Worm (Caenorhabditis elegans) whole organism, L3 larva: ENCODE data around the gene Y62E10A.19.
A peak's percentile ranks its signal among the peaks of the same experiment; 100 is the strongest.

Source experiments
- R02D3.7 ChIP-seq: fragments of 150-350 bp; optimal IDR thresholded peaks from 2 replicates; lab custom pipeline; 2014; ENCODE audit warnings: missing biosample characterization, missing genetic modification characterization
- ZK546.5 ChIP-seq: sonication (generic microtip); optimal IDR thresholded peaks from 2 replicates; lab custom pipeline; 2017; ENCODE audit warnings: missing biosample characterization, missing genetic modification characterization
- aly-2 ChIP-seq: fragments of 150-350 bp; optimal IDR thresholded peaks from 2 replicates; lab custom pipeline; 2014; ENCODE audit warnings: missing biosample characterization, missing genetic modification characterization
- ama-1 ChIP-seq: fragments of 150-350 bp; optimal IDR thresholded peaks from 2 replicates; lab custom pipeline; 2018
- ceh-28 ChIP-seq: fragments of 150-350 bp; optimal IDR thresholded peaks from 2 replicates; lab custom pipeline; 2014; ENCODE audit warnings: missing biosample characterization, missing genetic modification reagents, missing genetic modification characterization
- ceh-9 ChIP-seq: sonication (generic microtip); optimal IDR thresholded peaks from 2 replicates; lab custom pipeline; 2018; ENCODE audit warnings: missing biosample characterization, missing genetic modification characterization
- daf-12 ChIP-seq: fragments of 150-350 bp; optimal IDR thresholded peaks from 2 replicates; lab custom pipeline; 2014; ENCODE audit warnings: missing biosample characterization, missing genetic modification reagents, missing genetic modification characterization
- egl-27 ChIP-seq: sonication (generic microtip); optimal IDR thresholded peaks from 4 replicates; lab custom pipeline; 2017; ENCODE audit warnings: missing biosample characterization, missing genetic modification reagents, missing genetic modification characterization
- egl-5 ChIP-seq: fragments of 150-350 bp; optimal IDR thresholded peaks from 2 replicates; lab custom pipeline; 2017; ENCODE audit warnings: missing biosample characterization, missing genetic modification reagents, missing genetic modification characterization, inconsistent platforms
- elt-2 ChIP-seq: sonication (generic microtip); optimal IDR thresholded peaks from 2 replicates; lab custom pipeline; 2016; ENCODE audit warnings: missing genetic modification reagents, mild to moderate bottlenecking, missing genetic modification characterization, missing compliant biosample characterization
- eor-1 ChIP-seq, 2 experiments: fragments of 150-350 bp; optimal IDR thresholded peaks; 2 replicates each; lab custom pipeline; 2014 to 2018; ENCODE audit warnings: missing biosample characterization in 2 of 2, missing genetic modification characterization in 2 of 2
- hmg-11 ChIP-seq: sonication (generic microtip); optimal IDR thresholded peaks from 2 replicates; lab custom pipeline; 2016; ENCODE audit warnings: missing genetic modification characterization, missing compliant biosample characterization
- jun-1 ChIP-seq: fragments of 150-350 bp; optimal IDR thresholded peaks from 2 replicates; lab custom pipeline; 2014; ENCODE audit warnings: missing biosample characterization, missing genetic modification reagents, missing genetic modification characterization
- lin-15B ChIP-seq: fragments of 150-350 bp; optimal IDR thresholded peaks from 2 replicates; lab custom pipeline; 2014; ENCODE audit warnings: missing biosample characterization, missing genetic modification characterization
- lin-39 ChIP-seq: fragments of 150-350 bp; optimal IDR thresholded peaks from 2 replicates; lab custom pipeline; 2018; ENCODE audit warnings: missing biosample characterization, missing genetic modification reagents, missing genetic modification characterization
- lsy-12 ChIP-seq: sonication (generic microtip); optimal IDR thresholded peaks from 2 replicates; lab custom pipeline; 2016; ENCODE audit warnings: mild to moderate bottlenecking, missing genetic modification characterization, missing compliant biosample characterization
- nfya-1 ChIP-seq: sonication (generic microtip); optimal IDR thresholded peaks from 2 replicates; lab custom pipeline; 2017; ENCODE audit warnings: missing genetic modification characterization, mild to moderate bottlenecking, missing compliant biosample characterization, antibody characterized with exemption, moderate library complexity; ENCODE audit not compliant: insufficient read depth
- nhr-23 ChIP-seq: fragments of 150-350 bp; optimal IDR thresholded peaks from 2 replicates; lab custom pipeline; 2014; ENCODE audit warnings: missing biosample characterization, missing genetic modification reagents, missing genetic modification characterization
- nhr-237 ChIP-seq: fragments of 150-350 bp; optimal IDR thresholded peaks from 2 replicates; lab custom pipeline; 2014; ENCODE audit warnings: missing biosample characterization, missing genetic modification characterization
- nhr-25 ChIP-seq: sonication (generic microtip); optimal IDR thresholded peaks from 2 replicates; lab custom pipeline; 2017; ENCODE audit warnings: missing biosample characterization, missing genetic modification characterization
- nhr-28 ChIP-seq: fragments of 150-350 bp; optimal IDR thresholded peaks from 2 replicates; lab custom pipeline; 2014; ENCODE audit warnings: missing biosample characterization, missing genetic modification characterization
- nhr-43 ChIP-seq: sonication (generic microtip); optimal IDR thresholded peaks from 2 replicates; lab custom pipeline; 2016; ENCODE audit warnings: mild to moderate bottlenecking, missing genetic modification characterization, missing compliant biosample characterization; ENCODE audit not compliant: poor library complexity, severe bottlenecking
- nhr-67 ChIP-seq: fragments of 150-350 bp; optimal IDR thresholded peaks from 2 replicates; lab custom pipeline; 2014; ENCODE audit warnings: missing biosample characterization, missing genetic modification characterization
- nhr-76 ChIP-seq: fragments of 150-350 bp; sonication (generic microtip); optimal IDR thresholded peaks from 5 replicates; lab custom pipeline; 2014; ENCODE audit warnings: missing biosample characterization, missing genetic modification characterization
- pha-4 ChIP-seq: fragments of 150-350 bp; optimal IDR thresholded peaks from 2 replicates; lab custom pipeline; 2014; ENCODE audit warnings: missing biosample characterization, missing genetic modification reagents, missing genetic modification characterization
- pqm-1 ChIP-seq: fragments of 150-350 bp; optimal IDR thresholded peaks from 2 replicates; lab custom pipeline; 2017; ENCODE audit warnings: missing biosample characterization, missing genetic modification characterization, inconsistent platforms
- sea-2 ChIP-seq: fragments of 150-350 bp; sonication (generic microtip); optimal IDR thresholded peaks from 4 replicates; lab custom pipeline; 2014; ENCODE audit warnings: missing biosample characterization, missing genetic modification reagents, missing genetic modification characterization
- tbx-2 ChIP-seq: sonication (generic microtip); optimal IDR thresholded peaks from 2 replicates; lab custom pipeline; 2016; ENCODE audit warnings: mild to moderate bottlenecking, missing genetic modification characterization, missing compliant biosample characterization
- unc-39 ChIP-seq: sonication (generic microtip); optimal IDR thresholded peaks from 4 replicates; lab custom pipeline; 2017; ENCODE audit warnings: missing biosample characterization, missing genetic modification characterization
- zag-1 ChIP-seq: fragments of 150-350 bp; optimal IDR thresholded peaks from 2 replicates; lab custom pipeline; 2014; ENCODE audit warnings: missing biosample characterization, missing genetic modification characterization
- ztf-4 ChIP-seq: fragments of 150-350 bp; optimal IDR thresholded peaks from 2 replicates; lab custom pipeline; 2014; ENCODE audit warnings: missing biosample characterization, missing genetic modification characterization

Gene Y62E10A.19

DNA sequence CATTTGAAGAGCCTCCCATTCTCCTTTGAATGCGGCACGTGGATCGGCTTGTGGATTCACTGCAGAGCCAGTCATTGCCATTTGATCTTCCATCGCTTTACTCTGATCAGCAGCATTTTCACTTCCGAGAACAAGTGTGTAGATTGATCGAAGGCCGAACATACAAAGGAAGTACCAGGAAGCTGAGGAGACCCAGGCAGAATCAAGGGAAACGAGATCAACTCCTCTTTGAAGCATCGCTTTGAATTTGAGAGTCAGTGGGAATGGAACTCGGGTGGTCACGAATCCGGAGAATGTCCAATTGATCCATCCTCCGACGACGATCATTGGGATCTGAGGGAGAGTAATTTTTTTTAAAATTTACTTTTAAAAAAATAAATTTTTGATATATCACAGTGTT, 27.6 kb downstream of the Y62E10A.19 start:
- TF ChIP-seq lsy-12 (no peak), pqm-1 (tag; lab: Kevin White, UChicago) (no peak), pha-4 (no peak)

- no peak for TF ChIP-seq nhr-23 (tag; lab: Kevin White, UChicago)
- TF ChIP-seq egl-5 (tag; lab: Kevin White, UChicago): no peak
- no peak for TF ChIP-seq nhr-25 (tag; lab: Kevin White, UChicago)
These were observed 30.4 kb downstream of the Y62E10A.19 start, which contains the start of gene mau-8 for ce11 chrIV:13377716-13378115. mau-8 (plus strand) TSS chrIV:13378016.

DNA sequence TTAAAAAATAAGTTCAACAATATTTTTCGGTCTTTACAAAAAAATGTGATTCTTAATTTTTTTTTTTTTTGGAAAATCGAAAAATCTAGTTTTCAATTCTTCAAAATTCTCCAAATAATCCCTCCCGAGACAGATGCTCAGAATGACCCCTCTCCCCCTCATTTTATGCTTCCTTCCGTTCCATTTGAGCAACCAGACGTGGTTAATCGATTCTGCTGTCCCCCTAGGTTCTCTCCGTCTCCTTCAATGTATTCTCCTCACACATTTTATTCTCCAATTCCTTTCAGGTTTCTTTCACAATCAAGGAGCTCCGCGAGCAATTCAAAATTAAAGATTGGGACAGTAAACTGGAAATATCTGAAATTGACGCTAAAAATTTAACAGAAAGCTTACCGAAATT, 33.2 kb downstream of the Y62E10A.19 start:
- TF ChIP-seq lin-39 (tag; lab: Kevin White, UChicago): peak; percentile 10
- peak; percentile 36 for TF ChIP-seq hmg-11 (tag; lab: Kevin White, UChicago)
- TF ChIP-seq jun-1 (tag; lab: Kevin White, UChicago): no peak
- TF ChIP-seq, all 47 proteins: peak for 2

DNA sequence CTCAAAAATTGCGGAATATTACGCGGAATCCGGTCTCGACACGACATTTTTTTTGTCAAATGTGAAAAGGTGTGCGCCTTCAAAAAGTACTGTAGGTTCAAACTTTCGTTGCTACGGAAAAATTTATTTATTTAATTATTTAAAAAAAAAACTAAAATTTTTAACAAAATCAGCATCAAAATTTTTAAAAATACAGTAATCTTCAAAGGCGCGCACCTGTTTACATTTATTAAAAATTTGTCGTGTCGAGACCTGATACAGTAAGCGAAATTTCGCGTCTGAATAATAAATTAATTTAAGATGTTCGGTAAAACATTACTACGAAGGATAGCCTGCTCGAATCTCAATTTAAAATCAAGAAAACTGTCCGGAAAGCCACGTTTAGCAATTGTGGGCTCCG, 36.4 kb downstream of the Y62E10A.19 start, which contains the start of gene Y62E10A.6:
Y62E10A.6 (plus strand) TSS at position 301 of the 400 bp plus-strand sequence.
- no peak for TF ChIP-seq tbx-2
- no peak for TF ChIP-seq unc-39 (tag; lab: Kevin White, UChicago)
- no peak for TF ChIP-seq sea-2 (GFP tag; lab: Kevin White, UChicago)
- TF ChIP-seq nhr-43 (tag; lab: Kevin White, UChicago): no peak
- no peak for TF ChIP-seq aly-2 (tag; lab: Kevin White, UChicago)
- TF ChIP-seq eor-1 (tag; optimal IDR thresholded peaks at IDR 0.05; lab: Kevin White, UChicago): no peak
- TF ChIP-seq nhr-76 (tag; lab: Kevin White, UChicago): no peak
- no peak for TF ChIP-seq R02D3.7 (tag; lab: Kevin White, UChicago)
- no peak for TF ChIP-seq nhr-67 (tag; lab: Kevin White, UChicago)

- TF ChIP-seq hmg-11 (tag; lab: Kevin White, UChicago): peak; percentile 54
- no peak for TF ChIP-seq unc-39 (tag; lab: Kevin White, UChicago)
- TF ChIP-seq ama-1: no peak
- peak; percentile 36 for TF ChIP-seq lin-15B (tag; lab: Kevin White, UChicago)
- no peak for TF ChIP-seq lsy-12
- TF ChIP-seq daf-12 (tag; lab: Kevin White, UChicago): no peak
- TF ChIP-seq nfya-1 (tag; lab: Kevin White, UChicago): peak; percentile 72
- TF ChIP-seq elt-2 (tag; lab: Kevin White, UChicago): peak; percentile 6
- TF ChIP-seq nhr-23 (tag; lab: Kevin White, UChicago): peak; percentile 28
- TF ChIP-seq pha-4: peak; percentile 42
- TF ChIP-seq, all 47 proteins: peak for 6
These were observed 37.8 kb downstream of the Y62E10A.19 start, which contains the start of the genes rla-2, popl-7 and Y62E10A.24 for ce11 chrIV:13370235-13370739. rla-2 (minus strand) TSS chrIV:13370285. popl-7 (plus strand) TSS chrIV:13370689. Y62E10A.24 (plus strand) TSS chrIV:13370710.

ce11 chrIV:13369120-13369842, 38.8 kb downstream of the Y62E10A.19 start, which contains the start of gene agt-1:
agt-1 (minus strand) TSS chrIV:13369412.
- TF ChIP-seq nhr-25 (tag; lab: Kevin White, UChicago): no peak
- TF ChIP-seq ceh-28: no peak
- no peak for TF ChIP-seq tbx-2
- no peak for TF ChIP-seq unc-39 (tag; lab: Kevin White, UChicago)
- no peak for TF ChIP-seq elt-2 (tag; lab: Kevin White, UChicago)
- TF ChIP-seq ceh-9: no peak
- no peak for TF ChIP-seq egl-27
- TF ChIP-seq nhr-237 (tag; lab: Kevin White, UChicago): no peak
- TF ChIP-seq zag-1 (tag; lab: Kevin White, UChicago): no peak
- no peak for TF ChIP-seq daf-12 (tag; lab: Kevin White, UChicago)
- TF ChIP-seq nhr-67 (tag; lab: Kevin White, UChicago): no peak
- no peak for TF ChIP-seq nhr-28 (tag; lab: Kevin White, UChicago)
- no peak for TF ChIP-seq ztf-4 (tag; lab: Kevin White, UChicago)
- no peak for TF ChIP-seq pqm-1 (tag; lab: Kevin White, UChicago)
- TF ChIP-seq hmg-11 (tag; lab: Kevin White, UChicago): no peak
- no peak for TF ChIP-seq ZK546.5 (tag; lab: Kevin White, UChicago)
- no peak for TF ChIP-seq nhr-23 (tag; lab: Kevin White, UChicago)
- TF ChIP-seq lin-39 (tag; lab: Kevin White, UChicago): no peak
- TF ChIP-seq pha-4: no peak
